Worm (Caenorhabditis elegans): ENCODE results near the gene aip-1.

- TF ChIP-seq nhr-77 (tag; optimal IDR thresholded peaks at IDR 0.05) (no peak), R02D3.7 (tag; optimal IDR thresholded peaks at IDR 0.05) (no peak), snpc-4 (tag; optimal IDR thresholded peaks at IDR 0.05) (no peak), nhr-237 (tag; optimal IDR thresholded peaks at IDR 0.05) (no peak), nhr-10 (tag; optimal IDR thresholded peaks at IDR 0.05) (no peak)
Measured at ce11 chrV:14033649-14034048, 21.5 kb downstream of the aip-1 start, which contains the start of gene ins-10.

Data from whole organism, L2 larva.